In the genomic region with DNA sequence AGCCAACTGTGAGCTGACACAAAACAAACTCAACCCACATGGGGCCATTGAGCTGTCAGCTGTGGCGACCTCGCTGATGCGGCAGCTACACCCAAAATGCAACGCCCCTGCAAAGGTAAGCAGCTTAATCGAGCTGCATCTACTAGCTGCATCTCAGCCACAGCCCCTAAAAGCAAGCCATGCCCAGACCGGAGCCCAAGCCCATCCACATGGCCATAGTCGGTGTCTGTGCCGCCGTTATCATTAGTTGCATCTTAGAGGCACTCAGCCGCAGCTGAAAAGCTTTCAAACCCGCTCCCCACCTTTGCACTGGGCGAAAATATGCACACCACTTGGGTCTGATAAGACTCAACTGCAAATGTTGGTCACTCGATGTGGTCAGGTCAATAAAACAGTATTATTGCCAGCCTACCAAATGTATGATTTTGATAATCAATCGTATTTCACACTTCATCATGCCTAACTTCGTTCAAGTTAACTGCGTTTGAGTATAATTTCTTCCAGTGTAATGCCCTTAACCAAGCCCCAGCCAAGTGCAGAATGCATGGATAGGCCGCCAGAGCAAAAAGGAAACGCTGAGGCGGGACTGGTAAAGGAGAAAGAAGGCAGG, we compare ENCODE assay signal across 2 fruit fly cellular contexts.
TF ChIP-seq lines count a peak whose summit lies in the region.

No protein-coding gene starts in this region.

TF ChIP-seq in whole organism, embryonic, 481 proteins besides CTCF, POLR2A, EP300 and RAD21 (continued from another document and continues in another):
- TF ChIP-seq Mrtf (GFP tag; IDR thresholded peaks at IDR 0.05; lab: Robert Waterston, UW): peak; percentile 20; the same call in 1 of the 3 replicates
- peak; percentile 33 for TF ChIP-seq CG6654 (GFP tag; optimal IDR thresholded peaks at IDR 0.05; lab: Kevin White, UChicago)
- no peak for TF ChIP-seq CG9817 (tag; optimal IDR thresholded peaks at IDR 0.05; lab: Kevin White, UChicago)
- peak; percentile 51 for TF ChIP-seq grn (GFP tag; optimal IDR thresholded peaks at IDR 0.05; lab: Kevin White, UChicago)
- peak; percentile 61; the same call in 2 of the 3 replicates for TF ChIP-seq croc (GFP tag; conservative IDR thresholded peaks at IDR 0.05; lab: Robert Waterston, UW)
- peak in 1 of 3 experiments; percentile 63 for TF ChIP-seq lola (GFP tag; optimal IDR thresholded peaks at IDR 0.05; lab: Kevin White, UChicago)
- peak; percentile 80 for TF ChIP-seq CG31441 (GFP tag; IDR thresholded peaks at IDR 0.05; lab: Robert Waterston, UW)
- no peak for TF ChIP-seq fu2 (GFP tag; optimal IDR thresholded peaks at IDR 0.05; lab: Kevin White, UChicago)
- peak; percentile 36; the same call in 1 of the 2 replicates for TF ChIP-seq sens-2 (GFP tag; IDR thresholded peaks at IDR 0.05; lab: Robert Waterston, UW)
- TF ChIP-seq dan (GFP tag; IDR thresholded peaks at IDR 0.05; lab: Robert Waterston, UW): no peak
- no peak for TF ChIP-seq her (GFP tag; optimal IDR thresholded peaks at IDR 0.05; lab: Kevin White, UChicago)
- peak; percentile 75 for TF ChIP-seq CG15601 (tag; optimal IDR thresholded peaks at IDR 0.05; lab: Kevin White, UChicago)
- peak; percentile 24; the same call in 1 of the 4 replicates for TF ChIP-seq Gug (GFP tag; IDR thresholded peaks at IDR 0.05; lab: Robert Waterston, UW)
- peak; percentile 29 for TF ChIP-seq CG18619 (GFP tag; optimal IDR thresholded peaks at IDR 0.05; lab: Kevin White, UChicago)
- TF ChIP-seq crol (GFP tag; IDR thresholded peaks at IDR 0.05; lab: Robert Waterston, UW): no peak
- no peak for TF ChIP-seq CG15514 (GFP tag; optimal IDR thresholded peaks at IDR 0.05; lab: Kevin White, UChicago)
- peak; percentile 81 for TF ChIP-seq Sox102F (GFP tag; optimal IDR thresholded peaks at IDR 0.05; lab: Kevin White, UChicago)
- no peak for TF ChIP-seq Hand (GFP tag; optimal IDR thresholded peaks at IDR 0.05; lab: Kevin White, UChicago)
- TF ChIP-seq slp2 (GFP tag; optimal IDR thresholded peaks at IDR 0.05; lab: Kevin White, UChicago): peak; percentile 51
- peak; percentile 75 for TF ChIP-seq ci (GFP tag; IDR thresholded peaks at IDR 0.05; lab: Robert Waterston, UW)
- no peak for TF ChIP-seq pzg (GFP tag; optimal IDR thresholded peaks at IDR 0.05; lab: Kevin White, UChicago)
- TF ChIP-seq Ptx1 (GFP tag; IDR thresholded peaks at IDR 0.05; lab: Robert Waterston, UW): 0 out of 2 replicates have a peak, but pooled peaks have one; percentile 40
- peak in 1 of 2 experiments; percentile 45 for TF ChIP-seq Eip74EF (GFP tag; optimal IDR thresholded peaks at IDR 0.05; lab: Kevin White, UChicago)
- peak; percentile 73 for TF ChIP-seq Oli (tag; optimal IDR thresholded peaks at IDR 0.05; lab: Kevin White, UChicago)
- peak; percentile 75 for TF ChIP-seq Med (GFP tag; lab: Kevin White, UChicago)
- TF ChIP-seq pita (GFP tag; optimal IDR thresholded peaks at IDR 0.05; lab: Kevin White, UChicago): no peak
- peak; percentile 77 for TF ChIP-seq CG11504 (tag; optimal IDR thresholded peaks at IDR 0.05; lab: Kevin White, UChicago)
- peak; percentile 4 for TF ChIP-seq twi (tag; optimal IDR thresholded peaks at IDR 0.05; lab: Kevin White, UChicago)
- TF ChIP-seq CG12942 (GFP tag; optimal IDR thresholded peaks at IDR 0.05; lab: Kevin White, UChicago): peak; percentile 42
- peak; percentile 26 for TF ChIP-seq HHEX (GFP tag; optimal IDR thresholded peaks at IDR 0.05; lab: Kevin White, UChicago)
- TF ChIP-seq CG5245 (GFP tag; optimal IDR thresholded peaks at IDR 0.05; lab: Kevin White, UChicago): peak; percentile 28
- TF ChIP-seq tap (tag; optimal IDR thresholded peaks at IDR 0.05; lab: Kevin White, UChicago): peak; percentile 66
- TF ChIP-seq CG4820 (GFP tag; optimal IDR thresholded peaks at IDR 0.05; lab: Kevin White, UChicago): peak; percentile 62
- peak; percentile 91 for TF ChIP-seq CG1603 (tag; optimal IDR thresholded peaks at IDR 0.05; lab: Kevin White, UChicago)
- TF ChIP-seq CG9215 (GFP tag; IDR thresholded peaks at IDR 0.05; lab: Robert Waterston, UW): no peak
- peak; percentile 51 to 72 for TF ChIP-seq chif (GFP tag; optimal IDR thresholded peaks at IDR 0.05; lab: Kevin White, UChicago)
- TF ChIP-seq CG12219 (GFP tag; optimal IDR thresholded peaks at IDR 0.05; lab: Kevin White, UChicago): peak; percentile 60
- peak; percentile 17 for TF ChIP-seq CG33213 (GFP tag; optimal IDR thresholded peaks at IDR 0.05; lab: Kevin White, UChicago)
- TF ChIP-seq ems (GFP tag; optimal IDR thresholded peaks at IDR 0.05; lab: Kevin White, UChicago): peak; percentile 20
- no peak for TF ChIP-seq danr (GFP tag; IDR thresholded peaks at IDR 0.05; lab: Robert Waterston, UW)
- 0 out of 2 replicates have a peak, but pooled peaks have one; percentile 6 for TF ChIP-seq CG4360 (GFP tag; IDR thresholded peaks at IDR 0.05; lab: Robert Waterston, UW)
- TF ChIP-seq NC2β (GFP tag; optimal IDR thresholded peaks at IDR 0.05; lab: Kevin White, UChicago): peak; percentile 64
- TF ChIP-seq unc-4 (GFP tag; IDR thresholded peaks at IDR 0.05; lab: Robert Waterston, UW; ENCODE audit: partially characterized antibody): no peak
- peak; percentile 24 for TF ChIP-seq CG17802 (tag; optimal IDR thresholded peaks at IDR 0.05; lab: Kevin White, UChicago)
- TF ChIP-seq Mes4 (GFP tag; optimal IDR thresholded peaks at IDR 0.05; lab: Kevin White, UChicago): peak; percentile 37
- peak; percentile 65 for TF ChIP-seq CG30403 (GFP tag; optimal IDR thresholded peaks at IDR 0.05; lab: Kevin White, UChicago)
- peak; percentile 45 for TF ChIP-seq CG33557 (GFP tag; optimal IDR thresholded peaks at IDR 0.05; lab: Kevin White, UChicago)
- TF ChIP-seq Hsf (GFP tag; optimal IDR thresholded peaks at IDR 0.05; lab: Kevin White, UChicago): peak; percentile 49
- peak; percentile 46 for TF ChIP-seq pnt (GFP tag; optimal IDR thresholded peaks at IDR 0.05; lab: Kevin White, UChicago)
- TF ChIP-seq CoRest (tag; optimal IDR thresholded peaks at IDR 0.05; lab: Kevin White, UChicago): peak; percentile 55
- no peak for TF ChIP-seq CHES-1-like (GFP tag; optimal IDR thresholded peaks at IDR 0.05; lab: Kevin White, UChicago)
- TF ChIP-seq CG1647 (GFP tag; optimal IDR thresholded peaks at IDR 0.05; lab: Kevin White, UChicago): peak; percentile 5
- no peak for TF ChIP-seq CG11696 (GFP tag; IDR thresholded peaks at IDR 0.05; lab: Robert Waterston, UW)
- TF ChIP-seq cato (GFP tag; optimal IDR thresholded peaks at IDR 0.05; lab: Kevin White, UChicago; ENCODE audit: borderline replicate concordance): no peak
- peak; percentile 60 for TF ChIP-seq PHDP (tag; optimal IDR thresholded peaks at IDR 0.05; lab: Kevin White, UChicago)
- TF ChIP-seq gcm2 (GFP tag; optimal IDR thresholded peaks at IDR 0.05; lab: Kevin White, UChicago): no peak
- no peak for TF ChIP-seq CG12299 (tag; optimal IDR thresholded peaks at IDR 0.05; lab: Kevin White, UChicago)
- TF ChIP-seq CG10959 (GFP tag; IDR thresholded peaks at IDR 0.05; lab: Robert Waterston, UW): peak; percentile 31; the same call in 1 of the 2 replicates
- no peak for TF ChIP-seq CG6765 (GFP tag; optimal IDR thresholded peaks at IDR 0.05; lab: Kevin White, UChicago)
- TF ChIP-seq CG12155 (GFP tag; optimal IDR thresholded peaks at IDR 0.05; lab: Kevin White, UChicago): peak; percentile 6
- no peak for TF ChIP-seq Myb (GFP tag; optimal IDR thresholded peaks at IDR 0.05; lab: Kevin White, UChicago)

TF ChIP-seq in whole organism, prepupa, 60 proteins besides CTCF, POLR2A, EP300 and RAD21 (continued from another document):
- TF ChIP-seq cyc (GFP tag; optimal IDR thresholded peaks at IDR 0.05; lab: Kevin White, UChicago) (peak; percentile 28), CG11294 (GFP tag; IDR thresholded peaks at IDR 0.05; lab: Robert Waterston, UW) (peak; percentile 48; the same call in 1 of the 2 replicates), svp (GFP tag; lab: Kevin White, UChicago) (peak; percentile 49), Hr39 (GFP tag; optimal IDR thresholded peaks at IDR 0.05; lab: Kevin White, UChicago) (peak; percentile 28), ss (GFP tag; optimal IDR thresholded peaks at IDR 0.05; lab: Kevin White, UChicago) (peak; percentile 40 to 47), CG6854 (GFP tag; optimal IDR thresholded peaks at IDR 0.05; lab: Kevin White, UChicago) (no peak), lz (GFP tag; optimal IDR thresholded peaks at IDR 0.05; lab: Kevin White, UChicago) (peak; percentile 37), CG6792 (GFP tag; optimal IDR thresholded peaks at IDR 0.05; lab: Kevin White, UChicago) (peak; percentile 51), CG11902 (GFP tag; optimal IDR thresholded peaks at IDR 0.05; lab: Kevin White, UChicago) (no peak), Ets21C (GFP tag; optimal IDR thresholded peaks at IDR 0.05; lab: Kevin White, UChicago) (no peak), salr (GFP tag; optimal IDR thresholded peaks at IDR 0.05; lab: Kevin White, UChicago) (peak; percentile 69 to 70), eg (GFP tag; IDR thresholded peaks at IDR 0.05; lab: Robert Waterston, UW) (peak; percentile 58), Sox14 (GFP tag; optimal IDR thresholded peaks at IDR 0.05; lab: Kevin White, UChicago) (peak; percentile 80), net (GFP tag; optimal IDR thresholded peaks at IDR 0.05; lab: Kevin White, UChicago) (peak; percentile 49), CG10631 (GFP tag; optimal IDR thresholded peaks at IDR 0.05; lab: Kevin White, UChicago) (peak; percentile 79), acj6 (GFP tag; optimal IDR thresholded peaks at IDR 0.05; lab: Kevin White, UChicago) (peak; percentile 70), OdsH (GFP tag; optimal IDR thresholded peaks at IDR 0.05; lab: Kevin White, UChicago) (peak; percentile 71), CG7368 (GFP tag; optimal IDR thresholded peaks at IDR 0.05; lab: Kevin White, UChicago) (peak; percentile 59), topi (GFP tag; optimal IDR thresholded peaks at IDR 0.05; lab: Kevin White, UChicago) (peak; percentile 23), Eip93F (GFP tag; optimal IDR thresholded peaks at IDR 0.05; lab: Kevin White, UChicago) (no peak), fd85E (GFP tag; optimal IDR thresholded peaks at IDR 0.05; lab: Kevin White, UChicago) (no peak), CG11762 (GFP tag; optimal IDR thresholded peaks at IDR 0.05; lab: Kevin White, UChicago; ENCODE audit: insufficient read depth) (peak; percentile 59), CG6808 (GFP tag; optimal IDR thresholded peaks at IDR 0.05; lab: Kevin White, UChicago) (peak; percentile 61), CG8632 (GFP tag; optimal IDR thresholded peaks at IDR 0.05; lab: Kevin White, UChicago) (peak; percentile 21), CG32006 (GFP tag; optimal IDR thresholded peaks at IDR 0.05; lab: Kevin White, UChicago) (peak; percentile 77), Blimp-1 (GFP tag; optimal IDR thresholded peaks at IDR 0.05; lab: Kevin White, UChicago) (no peak), CG16779 (tag; optimal IDR thresholded peaks at IDR 0.05; lab: Kevin White, UChicago) (peak; percentile 62), Lpt (GFP tag; optimal IDR thresholded peaks at IDR 0.05; lab: Kevin White, UChicago) (peak; percentile 33), CG10669 (GFP tag; optimal IDR thresholded peaks at IDR 0.05; lab: Kevin White, UChicago) (peak; percentile 72), dsx (GFP tag; optimal IDR thresholded peaks at IDR 0.05; lab: Kevin White, UChicago; ENCODE audit: poor library complexity, severe bottlenecking) (peak; percentile 54), Eip78C (GFP tag; lab: Kevin White, UChicago) (peak; percentile 92), Met (GFP tag; optimal IDR thresholded peaks at IDR 0.05; lab: Kevin White, UChicago) (peak; percentile 18), spab (GFP tag; optimal IDR thresholded peaks at IDR 0.05; lab: Kevin White, UChicago) (peak; percentile 59), esn (GFP tag; optimal IDR thresholded peaks at IDR 0.05; lab: Kevin White, UChicago) (peak; percentile 39), fd59A (GFP tag; optimal IDR thresholded peaks at IDR 0.05; lab: Kevin White, UChicago) (peak; percentile 70), dac (GFP tag; optimal IDR thresholded peaks at IDR 0.05; lab: Kevin White, UChicago) (peak; percentile 64), Ets96B (tag; optimal IDR thresholded peaks at IDR 0.05; lab: Kevin White, UChicago) (peak; percentile 73), CG8119 (GFP tag; IDR thresholded peaks at IDR 0.05; lab: Robert Waterston, UW) (peak; percentile 73)
